Worm (Caenorhabditis elegans): Measurements from ENCODE around the gene str-206.

str-206 gene

ce11 chrV:6228400-6228895, 10.5 kb downstream of the str-206 start (continued):
- TF ChIP-seq lin-54 (GFP tag; optimal IDR thresholded peaks at IDR 0.05) (peak; percentile 6), K11D2.4 (GFP tag; IDR thresholded peaks at IDR 0.05) (peak; percentile 32; the same call in 1 of the 2 replicates), mes-4 (tag; optimal IDR thresholded peaks at IDR 0.05) (no peak), cebp-1 (GFP tag; IDR thresholded peaks at IDR 0.05) (0 out of 2 replicates have a peak, but pooled peaks have one; percentile 42), cebp-1 (tag; optimal IDR thresholded peaks at IDR 0.05) (peak; percentile 4), rcor-1 (GFP tag; IDR thresholded peaks at IDR 0.05) (0 out of 2 replicates have a peak, but pooled peaks have one; percentile 16)

ce11 chrV:6228920-6229456, 11.1 kb downstream of the str-206 start:
- no peak for TF ChIP-seq F52B5.7 (tag; optimal IDR thresholded peaks at IDR 0.05)
- peak; percentile 41 for TF ChIP-seq ZK185.1 (tag; optimal IDR thresholded peaks at IDR 0.05; ENCODE audit: poor library complexity, severe bottlenecking)
- TF ChIP-seq zim-3 (tag; optimal IDR thresholded peaks at IDR 0.05) = peak; percentile 60
- peak in 1 of 3 experiments; percentile 0 for TF ChIP-seq lin-35 (GFP tag; optimal IDR thresholded peaks at IDR 0.05)
- TF ChIP-seq lir-1 (GFP tag; conservative IDR thresholded peaks at IDR 0.05) = no peak

ce11 chrV:6229457-6229949, 11.6 kb downstream of the str-206 start:
- TF ChIP-seq B0019.2 (GFP tag; conservative IDR thresholded peaks at IDR 0.05) = no peak
- no peak for TF ChIP-seq snpc-3.4 (tag; optimal IDR thresholded peaks at IDR 0.05)
- TF ChIP-seq F52B5.7 (tag; optimal IDR thresholded peaks at IDR 0.05) = no peak
- no peak for TF ChIP-seq sptf-2 (GFP tag; optimal IDR thresholded peaks at IDR 0.05)
- no peak for TF ChIP-seq ZK185.1 (tag; optimal IDR thresholded peaks at IDR 0.05; ENCODE audit: poor library complexity, severe bottlenecking)
- no peak for TF ChIP-seq K12H6.12 (tag; optimal IDR thresholded peaks at IDR 0.05)
- no peak for TF ChIP-seq F33H1.4 (GFP tag; IDR thresholded peaks at IDR 0.05)
- no peak for TF ChIP-seq F23B12.7 (tag; optimal IDR thresholded peaks at IDR 0.05; ENCODE audit: insufficient read depth)
- TF ChIP-seq hlh-12 (tag; optimal IDR thresholded peaks at IDR 0.05) = no peak
- no peak for TF ChIP-seq ekl-4 (GFP tag; IDR thresholded peaks at IDR 0.05)
- no peak for TF ChIP-seq unc-130 (GFP tag; optimal IDR thresholded peaks at IDR 0.05)
- no peak for TF ChIP-seq snpc-4 (GFP tag; optimal IDR thresholded peaks at IDR 0.05)
- TF ChIP-seq snpc-4 (tag; optimal IDR thresholded peaks at IDR 0.05) = peak in 3 of 4 experiments; percentile 35 to 54 (median 53)
- peak; percentile 80 for TF ChIP-seq lin-40 (tag; optimal IDR thresholded peaks at IDR 0.05)
- TF ChIP-seq nhr-27 (tag; optimal IDR thresholded peaks at IDR 0.05) = no peak
- TF ChIP-seq ztf-25 (GFP tag; IDR thresholded peaks at IDR 0.05) = no peak
- TF ChIP-seq dpff-1 (tag; optimal IDR thresholded peaks at IDR 0.05) = no peak
- no peak for TF ChIP-seq nhr-120 (GFP tag; IDR thresholded peaks at IDR 0.05)
- no peak for TF ChIP-seq Y95B8A.8 (GFP tag; IDR thresholded peaks at IDR 0.05)
- peak; percentile 98 for TF ChIP-seq nhr-80 (tag; optimal IDR thresholded peaks at IDR 0.05)
- TF ChIP-seq mes-4 (tag; optimal IDR thresholded peaks at IDR 0.05) = no peak
- TF ChIP-seq aptf-2 (GFP tag; conservative IDR thresholded peaks at IDR 0.05) = no peak
- TF ChIP-seq zim-3 (tag; optimal IDR thresholded peaks at IDR 0.05) = no peak
- peak; percentile 1 for TF ChIP-seq ztf-18 (tag; optimal IDR thresholded peaks at IDR 0.05)
- TF ChIP-seq pha-4 (tag; optimal IDR thresholded peaks at IDR 0.05) = no peak
- TF ChIP-seq xnd-1 (tag; optimal IDR thresholded peaks at IDR 0.05) = no peak
- TF ChIP-seq pbrm-1 (GFP tag; IDR thresholded peaks at IDR 0.05) = peak; percentile 21; the same call in 1 of the 2 replicates
- no peak for TF ChIP-seq B0035.1 (tag; optimal IDR thresholded peaks at IDR 0.05)
- peak; percentile 55 for TF ChIP-seq attf-5 (GFP tag; optimal IDR thresholded peaks at IDR 0.05)
- TF ChIP-seq madf-8 (GFP tag; conservative IDR thresholded peaks at IDR 0.05) = no peak
- peak; percentile 39 for TF ChIP-seq tbp1 (GFP tag; optimal IDR thresholded peaks at IDR 0.05)
- no peak for TF ChIP-seq die-1 (tag; optimal IDR thresholded peaks at IDR 0.05)
- no peak for TF ChIP-seq Y79H2A.3 (GFP tag; conservative IDR thresholded peaks at IDR 0.05)
- no peak for TF ChIP-seq nfya-2 (GFP tag; IDR thresholded peaks at IDR 0.05)
- no peak for TF ChIP-seq lin-26 (GFP tag; IDR thresholded peaks at IDR 0.05)
- no peak for TF ChIP-seq madf-6 (GFP tag; IDR thresholded peaks at IDR 0.05)
- TF ChIP-seq akir-1 (GFP tag; optimal IDR thresholded peaks at IDR 0.05) = no peak

Measured in whole organism, young adult.